Worm (Caenorhabditis elegans) whole organism, mixed stage, embryonic: ENCODE measurements around the gene R02F11.11.

Source experiments
- bed-3 ChIP-seq: fragments of 200-800 bp; sonication (Bioruptor generic); optimal IDR thresholded peaks from 3 replicates; lab custom pipeline; 2018; ENCODE audit warnings: mild to moderate bottlenecking, missing genetic modification characterization, moderate library complexity, missing compliant biosample characterization
- blmp-1 ChIP-seq: fragments of 150-350 bp; optimal IDR thresholded peaks from 2 replicates; lab custom pipeline; 2014; ENCODE audit warnings: missing biosample characterization, missing genetic modification characterization
- ceh-39 ChIP-seq: fragments of 150-350 bp; optimal IDR thresholded peaks from 2 replicates; lab custom pipeline; 2014; ENCODE audit warnings: missing biosample characterization, missing genetic modification characterization
- ceh-43 ChIP-seq: fragments of 200-800 bp; sonication (Bioruptor generic); optimal IDR thresholded peaks from 2 replicates; lab custom pipeline; 2018; ENCODE audit warnings: mild to moderate bottlenecking, missing genetic modification characterization, moderate library complexity, missing compliant biosample characterization
- ceh-83 ChIP-seq: fragments of 200-800 bp; sonication (Bioruptor generic); optimal IDR thresholded peaks from 2 replicates; lab custom pipeline; 2018; ENCODE audit warnings: mild to moderate bottlenecking, missing genetic modification characterization, missing compliant biosample characterization
- ces-1 ChIP-seq: fragments of 150-350 bp; optimal IDR thresholded peaks from 2 replicates; lab custom pipeline; 2014; ENCODE audit warnings: missing biosample characterization, missing genetic modification reagents, missing genetic modification characterization
- cnd-1 ChIP-seq: fragments of 200-800 bp; sonication (Bioruptor generic); optimal IDR thresholded peaks from 2 replicates; lab custom pipeline; 2018; ENCODE audit warnings: mild to moderate bottlenecking, missing genetic modification characterization, missing compliant biosample characterization
- drap-1 ChIP-seq: fragments of 200-800 bp; sonication (Bioruptor generic); optimal IDR thresholded peaks from 3 replicates; lab custom pipeline; 2018; ENCODE audit warnings: mild to moderate bottlenecking, missing genetic modification characterization, missing compliant biosample characterization
- elt-1 ChIP-seq: sonication (generic microtip); optimal IDR thresholded peaks from 2 replicates; lab custom pipeline; 2017; ENCODE audit warnings: missing genetic modification characterization, mild to moderate bottlenecking, missing compliant biosample characterization, antibody characterized with exemption, moderate library complexity, borderline replicate concordance; ENCODE audit not compliant: insufficient read depth
- elt-3 ChIP-seq: fragments of 150-350 bp; optimal IDR thresholded peaks from 2 replicates; lab custom pipeline; 2014; ENCODE audit warnings: missing biosample characterization, missing genetic modification characterization
- flh-1 ChIP-seq: fragments of 200-800 bp; sonication (Bioruptor generic); optimal IDR thresholded peaks from 2 replicates; lab custom pipeline; 2018; ENCODE audit warnings: mild to moderate bottlenecking, missing genetic modification characterization, moderate library complexity, missing compliant biosample characterization
- ham-2 ChIP-seq: fragments of 200-800 bp; sonication (Bioruptor generic); optimal IDR thresholded peaks from 2 replicates; lab custom pipeline; 2018; ENCODE audit warnings: mild to moderate bottlenecking, missing genetic modification characterization, missing compliant biosample characterization
- hlh-1 ChIP-seq: fragments of 150-350 bp; optimal IDR thresholded peaks from 2 replicates; lab custom pipeline; 2014; ENCODE audit warnings: missing biosample characterization, missing genetic modification reagents, missing genetic modification characterization
- lin-13 ChIP-seq: fragments of 150-350 bp; optimal IDR thresholded peaks from 2 replicates; lab custom pipeline; 2014; ENCODE audit warnings: missing biosample characterization, missing genetic modification characterization
- lin-32 ChIP-seq: fragments of 200-800 bp; sonication (Bioruptor generic); optimal IDR thresholded peaks from 2 replicates; lab custom pipeline; 2018; ENCODE audit warnings: mild to moderate bottlenecking, missing genetic modification characterization, missing compliant biosample characterization
- mab-5 ChIP-seq: fragments of 150-350 bp; optimal IDR thresholded peaks from 2 replicates; lab custom pipeline; 2014; ENCODE audit warnings: missing biosample characterization, missing genetic modification characterization
- mep-1 ChIP-seq: fragments of 150-350 bp; optimal IDR thresholded peaks from 2 replicates; lab custom pipeline; 2017; ENCODE audit warnings: missing biosample characterization, missing genetic modification reagents, missing genetic modification characterization, inconsistent platforms
- mls-2 ChIP-seq: sonication (generic microtip); optimal IDR thresholded peaks from 2 replicates; lab custom pipeline; 2016; ENCODE audit warnings: mild to moderate bottlenecking, missing genetic modification characterization, moderate library complexity, missing compliant biosample characterization
- nhr-2 ChIP-seq: fragments of 150-350 bp; optimal IDR thresholded peaks from 2 replicates; lab custom pipeline; 2014; ENCODE audit warnings: missing biosample characterization, missing genetic modification characterization
- nhr-237 ChIP-seq: fragments of 150-350 bp; optimal IDR thresholded peaks from 2 replicates; lab custom pipeline; 2014; ENCODE audit warnings: missing biosample characterization, missing genetic modification characterization
- nhr-28 ChIP-seq: fragments of 150-350 bp; optimal IDR thresholded peaks from 2 replicates; lab custom pipeline; 2014; ENCODE audit warnings: missing biosample characterization, missing genetic modification characterization
- nhr-76 ChIP-seq: sonication (generic microtip); optimal IDR thresholded peaks from 2 replicates; lab custom pipeline; 2017; ENCODE audit warnings: missing biosample characterization, missing genetic modification characterization
- sem-2 ChIP-seq: fragments of 200-800 bp; sonication (Bioruptor generic); optimal IDR thresholded peaks from 2 replicates; lab custom pipeline; 2018; ENCODE audit warnings: mild to moderate bottlenecking, missing genetic modification characterization, missing compliant biosample characterization
- snpc-4 ChIP-seq: fragments of 150-350 bp; optimal IDR thresholded peaks from 2 replicates; lab custom pipeline; 2014; ENCODE audit warnings: missing biosample characterization, missing genetic modification characterization
- sptf-1 ChIP-seq: sonication (generic microtip); optimal IDR thresholded peaks from 2 replicates; lab custom pipeline; 2017; ENCODE audit warnings: mild to moderate bottlenecking, missing genetic modification characterization, moderate library complexity, missing compliant biosample characterization
- unc-120 ChIP-seq: sonication (generic microtip); optimal IDR thresholded peaks from 2 replicates; lab custom pipeline; 2017; ENCODE audit warnings: missing genetic modification characterization, missing compliant biosample characterization; ENCODE audit not compliant: poor library complexity, severe bottlenecking
- unc-39 ChIP-seq: fragments of 150-350 bp; optimal IDR thresholded peaks from 2 replicates; lab custom pipeline; 2014; ENCODE audit warnings: missing biosample characterization, missing genetic modification characterization
- unc-62 ChIP-seq: fragments of 150-350 bp; optimal IDR thresholded peaks from 2 replicates; lab custom pipeline; 2014; ENCODE audit warnings: missing biosample characterization, missing genetic modification reagents, missing genetic modification characterization
- zip-8 ChIP-seq: fragments of 150-350 bp; optimal IDR thresholded peaks from 2 replicates; lab custom pipeline; 2014; ENCODE audit warnings: missing biosample characterization, missing genetic modification characterization
- ztf-11 ChIP-seq: fragments of 150-350 bp; optimal IDR thresholded peaks from 2 replicates; lab custom pipeline; 2014; ENCODE audit warnings: missing biosample characterization, missing genetic modification characterization

R02F11.11 gene

DNA sequence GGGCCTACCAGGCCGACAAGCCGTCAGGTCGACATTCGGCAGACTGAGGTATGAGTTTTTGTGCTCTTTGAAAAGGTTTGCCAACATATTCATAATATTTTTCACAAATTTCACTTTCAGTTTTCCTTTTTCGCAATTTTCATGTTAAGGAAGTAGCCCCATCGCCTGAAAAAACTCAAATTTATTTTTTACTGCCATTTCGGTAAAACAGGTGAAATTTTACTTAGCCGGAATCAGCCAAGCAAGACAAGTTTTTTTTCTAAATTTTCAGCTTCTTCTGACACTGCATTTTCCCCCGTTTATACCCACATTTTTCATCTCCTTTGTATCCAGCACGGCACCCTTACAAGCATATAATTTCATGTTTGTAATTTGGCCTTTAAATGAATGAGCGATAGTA lies at the start of gene R02F11.11:
TSS of gene R02F11.11 (plus strand) at position 301 of the 400 bp plus-strand sequence.
- TF ChIP-seq bed-3 (GFP tag; lab: Kevin White, UChicago) (no peak), unc-120 (tag; lab: Kevin White, UChicago) (no peak), ceh-39 (no peak), ceh-83 (GFP tag; lab: Kevin White, UChicago) (no peak), mep-1 (tag; lab: Kevin White, UChicago) (no peak), sem-2 (GFP tag; lab: Kevin White, UChicago) (no peak), snpc-4 (tag; lab: Kevin White, UChicago) (no peak), nhr-2 (no peak), unc-62 (GFP tag; lab: Kevin White, UChicago) (no peak), elt-1 (no peak), unc-39 (no peak), nhr-237 (no peak), ham-2 (GFP tag; lab: Kevin White, UChicago) (no peak), nhr-28 (tag; lab: Kevin White, UChicago) (no peak)
- TF ChIP-seq, all 35 proteins: peak for 0

DNA sequence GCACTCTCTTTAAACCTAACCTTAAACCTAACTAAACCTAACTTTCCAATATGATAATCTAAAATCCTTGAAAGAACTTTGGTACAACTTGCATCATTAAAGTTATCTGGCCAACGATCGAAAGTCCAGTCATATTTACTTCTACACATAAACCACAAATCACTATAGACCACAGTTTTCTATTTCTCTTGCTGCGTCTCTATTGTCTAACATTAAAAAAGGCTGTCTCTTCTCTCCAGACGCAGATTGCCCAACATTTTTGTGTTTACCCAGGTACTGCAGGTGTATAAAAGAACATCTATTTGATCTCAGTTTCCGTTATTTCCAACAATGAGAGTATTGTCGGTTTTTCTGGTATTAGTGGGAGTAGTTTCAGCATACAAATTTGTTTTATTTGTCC lies 49.5 kb upstream of the R02F11.11 start, which contains the start of gene ugt-61:
TSS of gene ugt-61 (plus strand) at position 233 of the 400 bp plus-strand sequence.
- TF ChIP-seq ceh-43 (GFP tag; lab: Kevin White, UChicago), result no peak
- no peak for TF ChIP-seq elt-3 (tag; lab: Kevin White, UChicago)
- TF ChIP-seq ceh-39, result no peak
- TF ChIP-seq zip-8 (tag; lab: Kevin White, UChicago), result no peak
- TF ChIP-seq blmp-1 (tag; lab: Kevin White, UChicago), result no peak
- no peak for TF ChIP-seq ztf-11 (tag; lab: Kevin White, UChicago)

DNA sequence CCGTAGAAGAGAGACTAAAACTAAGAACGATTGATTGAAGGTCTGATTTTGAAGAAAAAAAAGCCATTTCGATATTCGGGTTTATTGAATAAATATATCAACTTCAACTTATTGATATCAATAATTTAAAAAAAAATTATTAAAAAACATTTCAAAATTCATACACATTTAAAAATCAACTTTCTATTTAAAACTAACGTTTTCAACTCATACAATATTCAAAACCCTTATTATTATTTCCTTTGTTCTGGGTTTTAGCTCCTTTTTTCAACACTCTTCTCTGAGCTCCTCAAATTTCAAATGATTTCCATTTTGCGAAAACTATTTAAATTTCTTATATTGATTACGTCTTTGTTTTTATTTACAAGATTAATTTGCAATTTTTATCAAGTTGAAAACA lies 46.4 kb upstream of the R02F11.11 start, which contains the start of gene C18G1.7:
TSS of gene C18G1.7 (plus strand) at position 301 of the 400 bp plus-strand sequence.
- TF ChIP-seq nhr-2 (no peak), mab-5 (tag; lab: Kevin White, UChicago) (no peak), nhr-28 (tag; lab: Kevin White, UChicago) (no peak), elt-3 (tag; lab: Kevin White, UChicago) (no peak), cnd-1 (no peak), sptf-1 (tag; lab: Kevin White, UChicago) (no peak), blmp-1 (tag; lab: Kevin White, UChicago) (no peak), lin-32 (GFP tag; lab: Kevin White, UChicago) (no peak), unc-39 (no peak), snpc-4 (tag; lab: Kevin White, UChicago) (no peak), nhr-76 (no peak), zip-8 (tag; lab: Kevin White, UChicago) (no peak), sem-2 (GFP tag; lab: Kevin White, UChicago) (no peak), bed-3 (GFP tag; lab: Kevin White, UChicago) (no peak)

DNA sequence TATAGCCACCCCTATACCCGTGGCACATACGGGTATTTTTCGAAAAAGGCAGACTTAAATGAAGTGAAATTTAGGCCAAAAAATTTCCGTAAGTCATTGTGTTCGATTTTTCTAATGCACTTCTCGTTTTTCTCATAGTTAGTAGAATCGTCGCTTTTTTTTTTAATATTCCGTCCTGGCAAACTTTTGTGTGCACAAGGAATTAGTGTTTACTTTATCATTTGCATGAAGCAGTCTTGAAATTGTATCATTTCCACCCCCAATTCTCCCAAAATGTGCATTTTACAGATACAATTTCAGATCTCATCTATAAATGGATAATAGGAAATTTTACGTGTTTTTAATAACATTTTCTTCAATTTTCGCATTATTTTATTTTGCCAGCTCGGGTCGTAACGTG lies 41.4 kb upstream of the R02F11.11 start, which contains the start of gene C18G1.6:
TSS of gene C18G1.6 (plus strand) at position 301 of the 400 bp plus-strand sequence.
- TF ChIP-seq lin-13 (tag; lab: Kevin White, UChicago) (no peak), hlh-1 (tag; lab: Kevin White, UChicago) (no peak), sem-2 (GFP tag; lab: Kevin White, UChicago) (no peak), flh-1 (GFP tag; lab: Kevin White, UChicago) (no peak), ztf-11 (tag; lab: Kevin White, UChicago) (no peak), unc-120 (tag; lab: Kevin White, UChicago) (no peak), cnd-1 (no peak)

DNA sequence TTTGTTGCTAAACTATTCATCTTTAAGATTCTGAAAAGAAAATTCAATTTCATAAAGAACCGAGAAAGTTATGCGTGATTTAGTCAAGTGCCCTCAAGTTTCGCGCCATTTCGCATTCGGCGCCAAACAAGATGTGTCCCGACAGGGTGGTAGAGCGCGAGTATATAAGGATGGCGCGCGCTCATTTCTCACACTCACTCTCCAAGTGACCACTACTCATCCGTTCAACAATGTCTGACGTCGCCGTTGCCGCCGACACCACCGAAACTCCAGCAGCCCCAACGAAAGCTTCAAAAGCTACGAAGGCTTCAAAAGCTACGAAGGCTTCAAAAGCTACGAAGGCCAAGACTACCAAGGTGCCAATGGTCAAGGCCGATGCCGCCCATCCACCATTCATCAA lies 37.5 kb upstream of the R02F11.11 start, which contains the start of gene hil-4:
TSS of gene hil-4 (plus strand) at position 191 of the 400 bp plus-strand sequence.
- TF ChIP-seq unc-62 (GFP tag; lab: Kevin White, UChicago), result no peak
- no peak for TF ChIP-seq unc-120 (tag; lab: Kevin White, UChicago)
- TF ChIP-seq mls-2, result no peak
- no peak for TF ChIP-seq ceh-43 (GFP tag; lab: Kevin White, UChicago)
- no peak for TF ChIP-seq zip-8 (tag; lab: Kevin White, UChicago)
- no peak for TF ChIP-seq ces-1
- TF ChIP-seq drap-1 (GFP tag; lab: Kevin White, UChicago), result no peak
- TF ChIP-seq nhr-2, result no peak
- TF ChIP-seq flh-1 (GFP tag; lab: Kevin White, UChicago), result no peak
- TF ChIP-seq cnd-1, result no peak
- no peak for TF ChIP-seq sem-2 (GFP tag; lab: Kevin White, UChicago)
